Worm (Caenorhabditis elegans) whole organism, L3 larva: ENCODE data around the gene nhr-110.

Source experiments
- ZK546.5 ChIP-seq: sonication (generic microtip); optimal IDR thresholded peaks from 2 replicates; lab custom pipeline; 2017; ENCODE audit warnings: missing biosample characterization, missing genetic modification characterization
- daf-12 ChIP-seq: fragments of 150-350 bp; optimal IDR thresholded peaks from 2 replicates; lab custom pipeline; 2014; ENCODE audit warnings: missing biosample characterization, missing genetic modification reagents, missing genetic modification characterization
- fos-1 ChIP-seq: fragments of 150-350 bp; optimal IDR thresholded peaks from 2 replicates; lab custom pipeline; 2014; ENCODE audit warnings: missing biosample characterization, missing genetic modification characterization
- nhr-237 ChIP-seq: fragments of 150-350 bp; optimal IDR thresholded peaks from 2 replicates; lab custom pipeline; 2014; ENCODE audit warnings: missing biosample characterization, missing genetic modification characterization
- nhr-28 ChIP-seq: fragments of 150-350 bp; optimal IDR thresholded peaks from 2 replicates; lab custom pipeline; 2014; ENCODE audit warnings: missing biosample characterization, missing genetic modification characterization
- nhr-67 ChIP-seq: fragments of 150-350 bp; optimal IDR thresholded peaks from 2 replicates; lab custom pipeline; 2014; ENCODE audit warnings: missing biosample characterization, missing genetic modification characterization
- nhr-77 ChIP-seq: fragments of 150-350 bp; optimal IDR thresholded peaks from 2 replicates; lab custom pipeline; 2014; ENCODE audit warnings: missing biosample characterization, missing genetic modification characterization
- pqm-1 ChIP-seq: fragments of 150-350 bp; optimal IDR thresholded peaks from 2 replicates; lab custom pipeline; 2017; ENCODE audit warnings: missing biosample characterization, missing genetic modification characterization, inconsistent platforms
- snpc-4 ChIP-seq: fragments of 150-350 bp; optimal IDR thresholded peaks from 2 replicates; lab custom pipeline; 2014; ENCODE audit warnings: missing biosample characterization, missing genetic modification characterization
- unc-39 ChIP-seq: sonication (generic microtip); optimal IDR thresholded peaks from 4 replicates; lab custom pipeline; 2017; ENCODE audit warnings: missing biosample characterization, missing genetic modification characterization
- unc-62 ChIP-seq: fragments of 150-350 bp; sonication (generic microtip); optimal IDR thresholded peaks from 4 replicates; lab custom pipeline; 2014; ENCODE audit warnings: missing biosample characterization, missing genetic modification reagents, missing genetic modification characterization
- ztf-4 ChIP-seq: fragments of 150-350 bp; optimal IDR thresholded peaks from 2 replicates; lab custom pipeline; 2014; ENCODE audit warnings: missing biosample characterization, missing genetic modification characterization

- TF ChIP-seq nhr-28 (no peak), snpc-4 (tag; lab: Kevin White, UChicago) (no peak), nhr-67 (no peak), ztf-4 (tag; lab: Kevin White, UChicago) (no peak), unc-62 (GFP tag; lab: Kevin White, UChicago) (no peak), nhr-77 (tag; lab: Kevin White, UChicago) (no peak), unc-39 (tag; lab: Kevin White, UChicago) (no peak), fos-1 (tag; lab: Kevin White, UChicago) (no peak), nhr-237 (tag; lab: Kevin White, UChicago) (no peak), daf-12 (tag; lab: Kevin White, UChicago) (no peak), pqm-1 (tag; lab: Kevin White, UChicago) (no peak), ZK546.5 (no peak)
These were observed 37.3 kb downstream of the nhr-110 start, which contains the start of gene F16B4.6 for ce11 chrV:1586906-1587305.
